Worm (Caenorhabditis elegans): ENCODE measurements around the gene C44B7.5.
"Not testable (repeated sequence)": the region's sequence is repeated elsewhere in the genome, so short reads cannot be mapped to it uniquely, and the experiment has no call there.

The C44B7.5 gene

ce11 chrII:6913309-6913708, 40.9 kb upstream of the C44B7.5 start, which contains the start of gene cyn-10 (continued):
- no peak for TF ChIP-seq ztf-4 (tag; optimal IDR thresholded peaks at IDR 0.05)
- no peak for TF ChIP-seq ama-1 (optimal IDR thresholded peaks at IDR 0.05)
- TF ChIP-seq sma-3 (GFP tag; optimal IDR thresholded peaks at IDR 0.05) = peak; percentile 86
- no peak for TF ChIP-seq lin-39 (tag; optimal IDR thresholded peaks at IDR 0.05)
- TF ChIP-seq R02D3.7 (tag; optimal IDR thresholded peaks at IDR 0.05) = no peak
- peak; percentile 50 for TF ChIP-seq crh-2 (tag; optimal IDR thresholded peaks at IDR 0.05)
- TF ChIP-seq fos-1 (tag; optimal IDR thresholded peaks at IDR 0.05) = no peak
- TF ChIP-seq aly-2 (tag; optimal IDR thresholded peaks at IDR 0.05) = no peak
- peak; percentile 96 for TF ChIP-seq sma-9 (GFP tag; optimal IDR thresholded peaks at IDR 0.05)
- no peak for TF ChIP-seq sma-9 (tag; optimal IDR thresholded peaks at IDR 0.05)
- TF ChIP-seq mab-5 (tag; optimal IDR thresholded peaks at IDR 0.05) = no peak
- no peak for TF ChIP-seq nhr-12 (tag; optimal IDR thresholded peaks at IDR 0.05)
- TF ChIP-seq unc-39 (tag; optimal IDR thresholded peaks at IDR 0.05) = no peak
- no peak for TF ChIP-seq mbf-1 (tag; optimal IDR thresholded peaks at IDR 0.05)
- TF ChIP-seq nhr-11 (tag; optimal IDR thresholded peaks at IDR 0.05) = no peak
- TF ChIP-seq sem-4 (tag; optimal IDR thresholded peaks at IDR 0.05) = no peak
- no peak for TF ChIP-seq peb-1 (tag; optimal IDR thresholded peaks at IDR 0.05)
- TF ChIP-seq elt-3 (tag; optimal IDR thresholded peaks at IDR 0.05) = no peak
- TF ChIP-seq nhr-10 (tag; optimal IDR thresholded peaks at IDR 0.05) = no peak
- TF ChIP-seq elt-1 (tag; optimal IDR thresholded peaks at IDR 0.05) = no peak

- TF ChIP-seq lsy-2 (tag; optimal IDR thresholded peaks at IDR 0.05) = no peak
- peak; percentile 16 for TF ChIP-seq C34F6.9 (tag; optimal IDR thresholded peaks at IDR 0.05)
These were observed 37.3 kb upstream of the C44B7.5 start, which contains the start of gene asm-1 for ce11 chrII:6909568-6910122. Gene asm-1 (plus strand): TSS chrII:6910072.

DNA sequence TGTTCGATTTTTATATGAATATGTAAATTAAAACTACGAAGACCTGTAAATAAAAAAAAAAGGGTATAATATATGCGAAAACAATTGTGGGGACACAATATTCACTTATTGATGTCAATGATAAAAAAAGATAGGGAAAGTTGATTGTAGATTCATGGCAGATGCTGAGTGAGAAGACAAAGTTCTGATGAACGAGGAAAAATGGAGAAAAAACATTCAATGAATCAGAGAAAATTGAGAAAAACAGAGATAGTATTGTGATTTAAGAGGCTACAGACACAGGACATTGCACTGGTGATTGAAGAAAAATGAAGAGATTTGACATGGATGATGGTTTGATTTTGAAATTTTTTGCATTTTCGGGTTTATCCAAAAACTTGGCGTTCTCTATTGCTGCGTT, 36.3 kb upstream of the C44B7.5 start:
- TF ChIP-seq Y55F3AM.14 (GFP tag; optimal IDR thresholded peaks at IDR 0.05) (no peak), nhr-129 (tag; optimal IDR thresholded peaks at IDR 0.05) (peak; percentile 12), blmp-1 (tag; optimal IDR thresholded peaks at IDR 0.05; ENCODE audit: insufficient read depth) (peak; percentile 52), nhr-77 (tag; optimal IDR thresholded peaks at IDR 0.05) (no peak), fos-1 (tag; optimal IDR thresholded peaks at IDR 0.05) (peak; percentile 37), C34F6.9 (tag; optimal IDR thresholded peaks at IDR 0.05) (peak; percentile 32), ztf-11 (tag; optimal IDR thresholded peaks at IDR 0.05) (no peak)

DNA sequence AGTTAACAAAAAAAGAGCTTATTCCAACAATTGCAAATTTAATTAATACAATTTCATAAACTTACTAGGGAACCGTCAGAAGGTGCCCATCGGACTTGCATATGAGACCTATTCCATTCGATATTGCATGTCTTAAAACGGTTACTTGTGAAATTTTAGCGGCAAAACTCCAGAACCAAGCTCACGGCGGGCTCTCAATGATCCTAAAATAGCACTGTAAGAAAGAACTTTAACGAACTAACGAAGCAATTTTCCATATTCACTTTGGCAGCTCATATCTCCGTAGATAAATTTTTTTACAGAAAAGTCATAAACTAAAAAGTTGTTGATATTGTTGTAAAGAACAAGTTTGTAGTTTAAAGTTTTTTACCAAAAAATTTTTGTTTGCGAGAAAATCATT, 35.3 kb upstream of the C44B7.5 start, which contains the start of gene B0252.3:
TSS of gene B0252.3 (minus strand) at position 101 of the 400 bp plus-strand sequence.
- not testable (repeated sequence) for TF ChIP-seq alr-1 (tag; optimal IDR thresholded peaks at IDR 0.05); nhr-12 (tag; optimal IDR thresholded peaks at IDR 0.05); sma-9 (GFP tag; optimal IDR thresholded peaks at IDR 0.05); sma-9 (tag; optimal IDR thresholded peaks at IDR 0.05)

- no peak for TF ChIP-seq ztf-1 (GFP tag; conservative IDR thresholded peaks at IDR 0.05)
- no peak for TF ChIP-seq mbf-1 (tag; optimal IDR thresholded peaks at IDR 0.05)
- no peak for TF ChIP-seq lin-11 (tag; optimal IDR thresholded peaks at IDR 0.05)
- TF ChIP-seq ama-1 (optimal IDR thresholded peaks at IDR 0.05) = no peak
- no peak for TF ChIP-seq fos-1 (tag; optimal IDR thresholded peaks at IDR 0.05)
- no peak for TF ChIP-seq R02D3.7 (tag; optimal IDR thresholded peaks at IDR 0.05)
- no peak for TF ChIP-seq lin-39 (tag; optimal IDR thresholded peaks at IDR 0.05)
- TF ChIP-seq elt-3 (tag; optimal IDR thresholded peaks at IDR 0.05) = no peak
- no peak for TF ChIP-seq unc-39 (tag; optimal IDR thresholded peaks at IDR 0.05)
- TF ChIP-seq F13H6.1 (tag; optimal IDR thresholded peaks at IDR 0.05) = no peak
- no peak for TF ChIP-seq nhr-11 (tag; optimal IDR thresholded peaks at IDR 0.05)
- TF ChIP-seq alr-1 (tag; optimal IDR thresholded peaks at IDR 0.05) = no peak
- no peak for TF ChIP-seq nhr-21 (tag; optimal IDR thresholded peaks at IDR 0.05)
- TF ChIP-seq sem-4 (tag; optimal IDR thresholded peaks at IDR 0.05) = no peak
These were observed 29.4 kb upstream of the C44B7.5 start, which contains the start of gene psmd-9 for ce11 chrII:6901795-6902194. Gene psmd-9 (plus strand): TSS chrII:6902095.

DNA sequence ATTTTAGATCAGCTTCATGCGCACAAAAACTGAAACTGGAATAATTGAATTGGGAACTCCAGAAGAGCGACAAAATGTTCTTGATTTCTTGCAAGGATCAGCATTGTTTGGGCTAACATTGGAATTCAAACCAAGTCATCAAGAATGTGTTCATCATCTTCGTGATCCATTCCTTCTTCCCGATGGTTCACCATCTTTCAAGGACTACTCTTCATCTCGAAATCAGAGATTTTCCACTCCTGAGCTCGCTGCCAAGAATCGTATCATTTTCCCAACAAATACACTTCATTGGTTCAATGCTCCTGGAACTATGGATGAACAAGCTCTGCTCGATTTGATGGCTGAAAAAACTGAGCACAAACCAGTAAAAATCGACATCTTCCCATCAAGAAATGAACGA, 28.3 kb upstream of the C44B7.5 start:
- TF ChIP-seq mbf-1 (tag; optimal IDR thresholded peaks at IDR 0.05) = no peak
- TF ChIP-seq zag-1 (tag; optimal IDR thresholded peaks at IDR 0.05) = no peak
- no peak for TF ChIP-seq nhr-6 (tag; optimal IDR thresholded peaks at IDR 0.05)
- no peak for TF ChIP-seq Y55F3AM.14 (GFP tag; optimal IDR thresholded peaks at IDR 0.05)
- TF ChIP-seq unc-55 (GFP tag; optimal IDR thresholded peaks at IDR 0.05) = no peak
- no peak for TF ChIP-seq mab-5 (tag; optimal IDR thresholded peaks at IDR 0.05)
- no peak for TF ChIP-seq fos-1 (tag; optimal IDR thresholded peaks at IDR 0.05)
- TF ChIP-seq nhr-237 (tag; optimal IDR thresholded peaks at IDR 0.05) = no peak
- TF ChIP-seq ztf-1 (GFP tag; conservative IDR thresholded peaks at IDR 0.05) = no peak
- no peak for TF ChIP-seq skn-1 (tag; optimal IDR thresholded peaks at IDR 0.05)
- TF ChIP-seq lin-39 (tag; optimal IDR thresholded peaks at IDR 0.05) = no peak
- no peak for TF ChIP-seq elt-3 (tag; optimal IDR thresholded peaks at IDR 0.05)
- no peak for TF ChIP-seq gmeb-1 (tag; optimal IDR thresholded peaks at IDR 0.05)
- no peak for TF ChIP-seq elt-1 (tag; optimal IDR thresholded peaks at IDR 0.05)
- no peak for TF ChIP-seq ama-1 (optimal IDR thresholded peaks at IDR 0.05)
- TF ChIP-seq alr-1 (tag; optimal IDR thresholded peaks at IDR 0.05) = no peak
